Worm (Caenorhabditis elegans) whole organism, midembryonic: ENCODE measurements around the gene ugt-57.

Source experiments
- T22C8.4 ChIP-seq: fragments of 200-800 bp; sonication (Bioruptor generic); IDR thresholded peaks from 2 replicates; pipeline ENCODE4 v1.3.6; 2022; ENCODE audit warnings: missing genetic modification characterization, missing compliant biosample characterization
- cog-1 ChIP-seq: sonication (generic microtip); optimal IDR thresholded peaks from 2 replicates; lab custom pipeline; 2016; ENCODE audit warnings: missing genetic modification characterization, missing compliant biosample characterization
- flt-1 ChIP-seq: fragments of 200-800 bp; sonication (Bioruptor generic); IDR thresholded peaks from 2 replicates; pipeline ENCODE4 v1.3.6; 2022; ENCODE audit warnings: missing genetic modification characterization, missing compliant biosample characterization
- klf-2 ChIP-seq: fragments of 200-800 bp; sonication (Bioruptor generic); conservative IDR thresholded peaks from 2 replicates; pipeline ENCODE4 v1.3.6; 2022; ENCODE audit warnings: missing genetic modification reagents, missing genetic modification characterization, missing compliant biosample characterization
- med-1 ChIP-seq: sonication (generic microtip); optimal IDR thresholded peaks from 2 replicates; lab custom pipeline; 2017; ENCODE audit warnings: missing genetic modification characterization, mild to moderate bottlenecking, missing compliant biosample characterization, antibody characterized with exemption, missing genetic modification reagents; ENCODE audit not compliant: insufficient read depth
- ref-1 ChIP-seq: fragments of 200-800 bp; sonication (Bioruptor generic); conservative IDR thresholded peaks from 2 replicates; pipeline ENCODE4 v1.3.6; 2022; ENCODE audit warnings: missing genetic modification reagents, missing genetic modification characterization, missing compliant biosample characterization
- tab-1 ChIP-seq: fragments of 200-800 bp; sonication (Bioruptor generic); IDR thresholded peaks from 2 replicates; pipeline ENCODE4 v1.3.6; 2022; ENCODE audit warnings: missing genetic modification characterization, missing compliant biosample characterization
- ztf-23 ChIP-seq: fragments of 200-800 bp; sonication (Bioruptor generic); IDR thresholded peaks from 2 replicates; pipeline ENCODE4 v1.3.6; 2022; ENCODE audit warnings: missing genetic modification reagents, missing genetic modification characterization, missing compliant biosample characterization
- ztf-29 ChIP-seq: fragments of 200-800 bp; sonication (Bioruptor generic); IDR thresholded peaks from 2 replicates; pipeline ENCODE4 v1.3.6; 2022; ENCODE audit warnings: missing genetic modification reagents, missing genetic modification characterization, missing compliant biosample characterization

The ugt-57 gene

DNA sequence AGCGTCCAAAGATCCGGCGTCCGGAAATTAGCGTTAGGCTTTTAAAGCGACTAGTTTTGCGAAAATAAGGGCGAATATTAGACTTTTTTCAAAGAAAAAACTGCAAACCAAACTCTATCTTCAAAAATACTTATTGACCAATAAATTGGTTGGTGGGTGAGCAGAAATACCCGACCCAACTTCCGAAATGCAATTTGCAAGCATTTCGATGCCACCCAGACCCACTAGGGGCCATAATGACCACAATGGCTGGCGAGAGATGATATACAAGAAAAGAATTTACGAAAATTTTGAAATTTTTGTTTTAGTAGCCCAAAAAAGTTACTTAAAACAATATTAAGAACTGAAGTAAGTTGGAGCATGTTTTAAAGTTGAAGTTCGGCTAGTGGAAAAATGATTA is 21.4 kb upstream of the ugt-57 start:
- TF ChIP-seq med-1 (GFP tag; lab: Kevin White, UChicago): no peak
- TF ChIP-seq klf-2: no peak
- no peak for TF ChIP-seq cog-1
- no peak for TF ChIP-seq T22C8.4 (GFP tag; lab: Robert Waterston, UW)
- no peak for TF ChIP-seq flt-1 (GFP tag; lab: Robert Waterston, UW)
- no peak for TF ChIP-seq ztf-23 (GFP tag; lab: Robert Waterston, UW)
- no peak for TF ChIP-seq tab-1 (GFP tag; lab: Robert Waterston, UW)
- no peak for TF ChIP-seq ref-1 (GFP tag; lab: Robert Waterston, UW)
- no peak for TF ChIP-seq ztf-29

DNA sequence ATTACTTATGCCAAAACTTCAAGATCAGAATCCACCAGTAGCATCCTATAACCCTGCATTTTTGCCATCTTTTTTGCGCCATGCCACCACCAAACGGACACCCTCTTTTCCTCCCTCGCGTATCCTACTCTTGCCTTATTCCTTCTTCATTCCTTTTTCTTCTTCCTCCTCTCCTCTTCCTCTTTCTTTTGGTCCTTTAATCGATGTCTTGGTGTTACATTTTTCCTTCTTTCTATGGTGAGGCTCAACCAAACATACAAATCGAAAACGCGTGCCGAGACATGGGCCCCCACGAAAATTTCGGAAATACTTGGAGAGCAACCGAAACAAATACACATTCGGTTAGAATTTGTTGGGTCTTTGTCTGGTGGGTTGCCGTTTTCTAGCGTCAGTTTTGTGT is 20.2 kb upstream of the ugt-57 start:
- TF ChIP-seq klf-2 (no peak), ztf-29 (no peak), med-1 (GFP tag; lab: Kevin White, UChicago) (no peak), T22C8.4 (GFP tag; lab: Robert Waterston, UW) (no peak), flt-1 (GFP tag; lab: Robert Waterston, UW) (no peak), ref-1 (GFP tag; lab: Robert Waterston, UW) (no peak), cog-1 (no peak), tab-1 (GFP tag; lab: Robert Waterston, UW) (no peak), ztf-23 (GFP tag; lab: Robert Waterston, UW) (no peak)

DNA sequence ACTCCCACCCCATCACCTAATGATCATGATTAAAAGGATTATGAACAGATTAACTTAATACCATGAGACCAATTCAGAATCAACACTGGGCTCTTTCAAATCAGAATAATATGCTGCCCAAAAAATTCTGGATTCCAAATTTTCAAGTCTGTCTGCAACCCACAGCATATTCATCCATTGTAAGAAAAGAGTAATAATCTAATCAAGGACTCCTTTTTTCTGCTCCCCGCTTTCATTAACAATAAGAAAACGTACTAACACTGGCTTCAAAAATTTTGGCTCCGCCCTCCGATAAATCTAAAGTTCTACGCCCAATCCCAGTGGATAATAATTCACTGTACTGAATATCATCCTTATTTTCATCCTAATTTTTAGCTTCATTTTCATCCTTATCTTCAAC is 3.3 kb upstream of the ugt-57 start:
- TF ChIP-seq tab-1 (GFP tag; lab: Robert Waterston, UW) (no peak), flt-1 (GFP tag; lab: Robert Waterston, UW) (no peak), ztf-23 (GFP tag; lab: Robert Waterston, UW) (no peak), ref-1 (GFP tag; lab: Robert Waterston, UW) (no peak), ztf-29 (no peak), klf-2 (no peak), T22C8.4 (GFP tag; lab: Robert Waterston, UW) (no peak), med-1 (GFP tag; lab: Kevin White, UChicago) (no peak), cog-1 (no peak)

DNA sequence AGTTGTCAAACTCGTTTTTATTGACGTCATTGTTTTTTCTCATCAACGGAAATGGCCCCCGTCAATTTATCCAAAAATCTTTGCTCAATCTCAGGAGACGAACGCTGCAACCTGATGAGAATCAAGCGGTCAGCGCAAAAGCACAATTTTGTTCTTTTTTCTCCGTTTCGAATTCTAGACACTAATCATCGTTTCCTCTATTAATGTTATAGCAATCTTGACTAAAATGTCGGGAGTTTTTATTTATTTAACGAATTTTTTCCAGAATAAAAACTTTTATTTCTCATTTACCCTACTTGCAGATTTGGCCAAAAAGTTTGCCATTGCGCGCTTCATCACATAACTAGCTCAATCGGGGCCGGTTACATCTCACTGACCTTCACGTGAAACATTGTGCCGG is 2.2 kb upstream of the ugt-57 start, which contains the start of gene F01E11.18:
F01E11.18 (plus strand) TSS at position 301 of the 400 bp plus-strand sequence.
- TF ChIP-seq klf-2: no peak
- TF ChIP-seq med-1 (GFP tag; lab: Kevin White, UChicago): no peak
- no peak for TF ChIP-seq ref-1 (GFP tag; lab: Robert Waterston, UW)
- no peak for TF ChIP-seq tab-1 (GFP tag; lab: Robert Waterston, UW)
- no peak for TF ChIP-seq ztf-29
- TF ChIP-seq cog-1: no peak
- no peak for TF ChIP-seq flt-1 (GFP tag; lab: Robert Waterston, UW)
- TF ChIP-seq ztf-23 (GFP tag; lab: Robert Waterston, UW): no peak
- no peak for TF ChIP-seq T22C8.4 (GFP tag; lab: Robert Waterston, UW)

DNA sequence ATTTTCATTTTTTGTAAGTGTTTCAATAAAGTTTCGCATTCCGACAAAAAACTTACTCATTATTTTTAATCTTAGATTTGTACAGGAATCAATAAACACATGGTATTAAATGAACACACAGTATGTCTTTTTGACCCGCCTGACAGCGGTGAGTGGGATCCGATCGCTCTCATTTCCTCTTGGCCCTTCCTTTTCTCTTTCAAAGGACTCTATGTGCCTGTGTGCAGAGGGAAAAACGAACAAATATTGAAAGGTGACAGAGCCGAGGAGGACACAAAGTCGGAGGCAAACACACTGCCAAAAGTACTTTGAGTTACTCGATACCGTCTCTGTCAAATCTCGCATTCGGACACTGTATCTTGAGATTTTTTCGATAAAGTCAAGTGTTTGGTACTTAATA is 4.9 kb downstream of the ugt-57 start, which contains the start of the genes F01E11.20 and tsp-16:
F01E11.20 (minus strand) TSS at position 101 of the 400 bp plus-strand sequence.
tsp-16 (minus strand) TSS at position 173 of the 400 bp plus-strand sequence.
- no peak for TF ChIP-seq klf-2
- TF ChIP-seq T22C8.4 (GFP tag; lab: Robert Waterston, UW): no peak
- no peak for TF ChIP-seq med-1 (GFP tag; lab: Kevin White, UChicago)
- TF ChIP-seq ref-1 (GFP tag; lab: Robert Waterston, UW): no peak
- no peak for TF ChIP-seq tab-1 (GFP tag; lab: Robert Waterston, UW)
- TF ChIP-seq ztf-29: no peak
- TF ChIP-seq ztf-23 (GFP tag; lab: Robert Waterston, UW): no peak
- no peak for TF ChIP-seq flt-1 (GFP tag; lab: Robert Waterston, UW)
- no peak for TF ChIP-seq cog-1

ce11 chrX:7001933-7002332 is 10.4 kb downstream of the ugt-57 start:
- TF ChIP-seq ztf-23 (GFP tag; lab: Robert Waterston, UW) (no peak), tab-1 (GFP tag; lab: Robert Waterston, UW) (no peak), ref-1 (GFP tag; lab: Robert Waterston, UW) (no peak), cog-1 (no peak), ztf-29 (no peak), klf-2 (no peak), med-1 (GFP tag; lab: Kevin White, UChicago) (no peak), T22C8.4 (GFP tag; lab: Robert Waterston, UW) (no peak), flt-1 (GFP tag; lab: Robert Waterston, UW) (no peak)

- TF ChIP-seq ztf-29 (no peak), flt-1 (GFP tag; lab: Robert Waterston, UW) (no peak), tab-1 (GFP tag; lab: Robert Waterston, UW) (no peak), med-1 (GFP tag; lab: Kevin White, UChicago) (no peak), T22C8.4 (GFP tag; lab: Robert Waterston, UW) (no peak), ref-1 (GFP tag; lab: Robert Waterston, UW) (no peak), cog-1 (no peak), ztf-23 (GFP tag; lab: Robert Waterston, UW) (no peak), klf-2 (no peak)
Measured at ce11 chrX:7005475-7005874, 13.9 kb downstream of the ugt-57 start, which contains the start of gene tyra-2. Gene tyra-2, minus strand, starts transcription at chrX:7005575.

DNA sequence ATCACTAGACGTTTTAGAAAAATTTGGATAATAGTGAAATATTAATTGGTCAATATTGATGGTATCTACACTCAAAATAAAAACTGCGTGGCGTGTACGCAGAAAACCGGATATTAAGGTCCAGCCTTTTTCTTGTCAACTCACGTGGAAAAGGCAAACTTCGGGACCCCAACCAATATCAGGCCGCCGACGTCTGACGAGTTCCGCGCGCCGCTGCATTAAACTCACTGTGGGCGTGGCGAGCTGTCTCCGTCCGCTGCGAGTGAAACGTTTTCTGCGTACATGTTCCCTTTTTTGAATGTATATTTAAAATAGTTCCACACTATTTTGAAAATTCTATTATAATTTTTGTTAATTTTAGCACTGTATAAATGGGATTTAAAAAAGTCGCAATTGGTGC is 14.4 kb downstream of the ugt-57 start:
- TF ChIP-seq flt-1 (GFP tag; lab: Robert Waterston, UW): no peak
- no peak for TF ChIP-seq ztf-29
- no peak for TF ChIP-seq klf-2
- TF ChIP-seq tab-1 (GFP tag; lab: Robert Waterston, UW): no peak
- TF ChIP-seq T22C8.4 (GFP tag; lab: Robert Waterston, UW): no peak
- TF ChIP-seq ref-1 (GFP tag; lab: Robert Waterston, UW): no peak
- no peak for TF ChIP-seq ztf-23 (GFP tag; lab: Robert Waterston, UW)
- TF ChIP-seq med-1 (GFP tag; lab: Kevin White, UChicago): no peak
- TF ChIP-seq cog-1: no peak

DNA sequence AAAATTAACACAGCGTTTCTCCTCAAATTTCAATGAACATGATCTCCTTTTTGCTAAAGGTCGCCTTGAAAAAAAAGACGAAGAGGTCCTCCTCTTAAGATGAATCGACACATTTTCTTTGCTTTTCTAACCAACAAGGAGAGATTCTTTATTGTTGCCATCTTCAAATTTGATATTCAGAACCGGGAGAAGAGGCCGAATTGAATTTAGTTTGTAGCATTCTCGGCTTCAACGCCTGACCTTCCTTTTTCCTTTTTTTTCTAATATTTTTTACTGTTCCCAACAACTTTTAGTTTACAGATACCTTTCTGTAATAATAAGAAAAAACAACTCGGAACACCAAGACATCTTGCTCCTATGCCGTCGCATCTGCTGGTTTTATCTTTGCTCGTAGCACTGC is 28.2 kb downstream of the ugt-57 start, which contains the start of gene cah-5:
cah-5 (plus strand) TSS at position 301 of the 400 bp plus-strand sequence.
- TF ChIP-seq tab-1 (GFP tag; lab: Robert Waterston, UW): no peak
- TF ChIP-seq med-1 (GFP tag; lab: Kevin White, UChicago): no peak
- TF ChIP-seq ref-1 (GFP tag; lab: Robert Waterston, UW): no peak
- TF ChIP-seq ztf-23 (GFP tag; lab: Robert Waterston, UW): no peak
- TF ChIP-seq cog-1: no peak
- TF ChIP-seq flt-1 (GFP tag; lab: Robert Waterston, UW): no peak
- TF ChIP-seq klf-2: no peak
- no peak for TF ChIP-seq ztf-29
- no peak for TF ChIP-seq T22C8.4 (GFP tag; lab: Robert Waterston, UW)
